Fruit fly (Drosophila melanogaster) whole organism, adult: ENCODE results near the gene Acsf2.

Source experiments
- CG11617 ChIP-seq: fragments of 200-800 bp; sonication (Bioruptor generic); optimal IDR thresholded peaks from 2 replicates; lab custom pipeline; 2017; ENCODE audit warnings: mild to moderate bottlenecking, missing biosample characterization, missing genetic modification reagents, missing genetic modification characterization
- CG12768 ChIP-seq: fragments of 200-800 bp; sonication (Bioruptor generic); optimal IDR thresholded peaks from 2 replicates; lab custom pipeline; 2017; ENCODE audit warnings: missing biosample characterization, missing genetic modification characterization, mild to moderate bottlenecking, moderate library complexity, missing genetic modification reagents
- CG14711 ChIP-seq: fragments of 200-800 bp; sonication (Bioruptor generic); optimal IDR thresholded peaks from 2 replicates; lab custom pipeline; 2018; ENCODE audit warnings: missing biosample characterization, mild to moderate bottlenecking, missing genetic modification characterization, moderate library complexity
- CG1620 ChIP-seq: fragments of 200-800 bp; sonication (Bioruptor generic); optimal IDR thresholded peaks from 2 replicates; lab custom pipeline; 2016; ENCODE audit warnings: missing biosample characterization, missing genetic modification characterization
- CG33017 ChIP-seq: fragments of 200-800 bp; sonication (Bioruptor generic); optimal IDR thresholded peaks from 2 replicates; lab custom pipeline; 2018; ENCODE audit warnings: missing biosample characterization, mild to moderate bottlenecking, missing genetic modification characterization, moderate library complexity
- CG5204 ChIP-seq: fragments of 200-800 bp; sonication (Bioruptor generic); optimal IDR thresholded peaks from 2 replicates; lab custom pipeline; 2016; ENCODE audit warnings: missing biosample characterization, missing genetic modification characterization
- CG7045 ChIP-seq: fragments of 200-800 bp; sonication (Bioruptor generic); optimal IDR thresholded peaks from 2 replicates; lab custom pipeline; 2017; ENCODE audit warnings: missing biosample characterization, mild to moderate bottlenecking, missing genetic modification characterization
- CG7101 ChIP-seq: fragments of 200-800 bp; sonication (Bioruptor generic); optimal IDR thresholded peaks from 2 replicates; lab custom pipeline; 2018; ENCODE audit warnings: missing biosample characterization, mild to moderate bottlenecking, missing genetic modification characterization, moderate library complexity
- Clk ChIP-seq: fragments of 200-800 bp; sonication (Bioruptor generic); optimal IDR thresholded peaks from 2 replicates; lab custom pipeline; 2017; ENCODE audit warnings: missing biosample characterization, missing genetic modification characterization
- Crg-1 ChIP-seq: fragments of 200-800 bp; sonication (Bioruptor generic); optimal IDR thresholded peaks from 2 replicates; lab custom pipeline; 2016; ENCODE audit warnings: missing biosample characterization, missing genetic modification characterization
- Hr96 ChIP-seq: fragments of 200-800 bp; sonication (Bioruptor generic); optimal IDR thresholded peaks from 2 replicates; lab custom pipeline; 2016; ENCODE audit warnings: missing biosample characterization, missing genetic modification characterization
- Mnt ChIP-seq: fragments of 200-800 bp; sonication (Bioruptor generic); optimal IDR thresholded peaks from 2 replicates; lab custom pipeline; 2016; ENCODE audit warnings: missing biosample characterization, mild to moderate bottlenecking, missing genetic modification characterization
- bab1 ChIP-seq: fragments of 200-800 bp; sonication (Bioruptor generic); optimal IDR thresholded peaks from 3 replicates; lab custom pipeline; 2019; ENCODE audit warnings: missing biosample characterization, mild to moderate bottlenecking, missing genetic modification characterization, moderate library complexity
- cic ChIP-seq: fragments of 200-800 bp; sonication (Bioruptor generic); optimal IDR thresholded peaks from 2 replicates; lab custom pipeline; 2017; ENCODE audit warnings: missing biosample characterization, mild to moderate bottlenecking, missing genetic modification characterization, moderate library complexity
- cnc ChIP-seq, 2 experiments: fragments of >200 bp; optimal IDR thresholded peaks; 2 replicates each; lab custom pipeline; 2017
- kay ChIP-seq: fragments of 200-800 bp; sonication (Bioruptor generic); peaks from one replicate; lab custom pipeline; 2016; ENCODE audit warnings: missing biosample characterization, missing genetic modification characterization, borderline replicate concordance
- ovo ChIP-seq: fragments of 200-800 bp; sonication (Bioruptor generic); optimal IDR thresholded peaks from 2 replicates; lab custom pipeline; 2016; ENCODE audit warnings: missing biosample characterization, missing genetic modification characterization
- pad ChIP-seq: fragments of 200-800 bp; sonication (Bioruptor generic); optimal IDR thresholded peaks from 3 replicates; lab custom pipeline; 2017; ENCODE audit warnings: missing biosample characterization, missing genetic modification characterization, mild to moderate bottlenecking, moderate library complexity, missing genetic modification reagents
- tj ChIP-seq: fragments of 200-800 bp; sonication (Bioruptor generic); optimal IDR thresholded peaks from 3 replicates; lab custom pipeline; 2017; ENCODE audit warnings: missing biosample characterization, mild to moderate bottlenecking, missing genetic modification characterization, moderate library complexity
- toe ChIP-seq: fragments of 200-800 bp; sonication (Bioruptor generic); optimal IDR thresholded peaks from 2 replicates; lab custom pipeline; 2016; ENCODE audit warnings: missing biosample characterization, missing genetic modification characterization

Gene Acsf2

DNA sequence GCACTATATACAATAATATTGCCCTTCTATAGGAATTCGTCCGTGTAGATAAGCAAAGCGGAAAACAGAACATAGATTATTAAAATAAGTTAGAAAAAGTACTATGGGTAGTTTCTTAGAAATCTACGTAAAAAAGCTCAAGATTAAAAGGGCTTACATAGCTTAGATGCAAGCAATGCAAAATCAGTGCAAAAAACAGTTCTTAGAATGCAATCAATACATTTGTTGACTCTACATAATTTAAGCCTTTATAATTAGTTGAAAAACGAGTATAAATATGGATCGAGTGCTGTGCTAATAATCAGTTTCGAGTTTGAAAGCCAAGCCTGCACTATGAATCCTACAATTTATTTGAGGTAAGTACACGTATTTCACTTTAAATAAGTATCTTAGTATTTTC is 12.5 kb downstream of the Acsf2 start, which contains the start of gene TotM:
TotM (plus strand) TSS at position 301 of the 400 bp plus-strand sequence.
- TF ChIP-seq CG7045 (no peak), CG33017 (tag; lab: Kevin White, UChicago) (no peak), cic (GFP tag; lab: Kevin White, UChicago) (no peak), Crg-1 (GFP tag; lab: Kevin White, UChicago) (no peak), Mnt (GFP tag; lab: Kevin White, UChicago) (no peak), bab1 (GFP tag; lab: Kevin White, UChicago) (no peak), CG12768 (GFP tag; lab: Kevin White, UChicago) (no peak), Hr96 (GFP tag; lab: Kevin White, UChicago) (no peak), CG1620 (GFP tag; lab: Kevin White, UChicago) (no peak), tj (GFP tag; lab: Kevin White, UChicago) (no peak), kay (GFP tag; lab: Kevin White, UChicago) (no peak)

DNA sequence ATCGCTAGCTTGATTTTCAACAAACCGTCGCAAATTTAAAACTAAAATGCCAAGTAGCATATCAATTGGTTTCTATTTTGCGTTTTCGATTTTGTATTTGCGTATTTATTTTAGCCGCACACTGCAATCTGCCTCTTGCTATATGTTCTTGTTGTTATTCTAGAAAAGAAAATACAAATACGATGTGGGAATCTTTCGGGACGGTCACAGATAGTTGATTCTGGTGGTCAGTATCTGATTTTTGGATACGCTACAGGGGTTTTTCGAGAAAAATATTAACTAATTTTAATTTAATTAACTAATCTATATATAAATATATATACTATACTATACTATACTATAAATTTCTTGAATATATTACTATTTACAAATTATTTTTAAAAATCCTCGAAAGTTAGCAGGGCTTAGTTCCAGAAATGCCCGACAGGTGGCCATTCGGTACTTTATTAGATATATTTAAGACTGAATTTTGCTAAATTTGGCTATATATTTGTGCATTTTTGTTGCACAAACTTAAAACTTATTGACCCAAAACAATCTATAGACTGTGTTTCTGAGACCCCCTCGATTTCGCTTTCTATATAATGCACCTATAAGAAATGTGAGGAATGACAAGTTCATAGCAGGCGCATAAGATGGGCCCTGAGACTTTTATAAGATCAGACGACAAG is 13.1 kb downstream of the Acsf2 start, which contains the start of gene CG14022:
CG14022 (minus strand) TSS at position 51 of the 671 bp plus-strand sequence.
- TF ChIP-seq CG12768 (GFP tag; lab: Kevin White, UChicago), result no peak
- TF ChIP-seq tj (GFP tag; lab: Kevin White, UChicago), result no peak
- no peak for TF ChIP-seq kay (GFP tag; lab: Kevin White, UChicago)
- no peak for TF ChIP-seq bab1 (GFP tag; lab: Kevin White, UChicago)
- no peak for TF ChIP-seq toe

DNA sequence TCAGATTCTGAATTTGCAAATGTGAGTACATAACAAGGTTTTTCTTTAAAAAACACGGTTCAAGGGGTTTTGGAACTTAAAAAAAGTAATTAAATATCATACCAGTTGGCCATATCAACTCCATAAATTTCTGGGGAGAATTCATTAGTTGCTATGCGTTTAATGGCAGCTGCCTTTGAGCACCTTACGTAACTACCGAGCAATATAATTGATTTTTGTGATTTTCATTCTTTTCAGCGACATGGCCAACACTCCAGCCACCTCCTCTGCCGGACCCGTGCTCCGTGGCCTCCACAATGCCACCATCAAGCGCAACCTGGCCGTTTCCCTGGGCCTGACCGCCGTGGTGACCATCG is 14.8 kb downstream of the Acsf2 start:
- TF ChIP-seq cic (GFP tag; lab: Kevin White, UChicago), result no peak
- TF ChIP-seq Crg-1 (GFP tag; lab: Kevin White, UChicago), result no peak
- TF ChIP-seq kay (GFP tag; lab: Kevin White, UChicago), result no peak
- no peak for TF ChIP-seq bab1 (GFP tag; lab: Kevin White, UChicago)
- no peak for TF ChIP-seq CG7045
- TF ChIP-seq Mnt (GFP tag; lab: Kevin White, UChicago), result no peak
- no peak for TF ChIP-seq CG1620 (GFP tag; lab: Kevin White, UChicago)
- TF ChIP-seq CG14711 (tag; lab: Kevin White, UChicago), result no peak
- TF ChIP-seq CG11617 (GFP tag; lab: Kevin White, UChicago), result no peak
- TF ChIP-seq tj (GFP tag; lab: Kevin White, UChicago), result no peak
- TF ChIP-seq CG33017 (tag; lab: Kevin White, UChicago), result no peak
- TF ChIP-seq toe, result no peak
- no peak for TF ChIP-seq pad (GFP tag; lab: Kevin White, UChicago)
- TF ChIP-seq CG7101 (tag; lab: Kevin White, UChicago), result no peak
- no peak for TF ChIP-seq CG5204 (GFP tag; lab: Kevin White, UChicago)
- no peak for TF ChIP-seq ovo (GFP tag; lab: Kevin White, UChicago)

DNA sequence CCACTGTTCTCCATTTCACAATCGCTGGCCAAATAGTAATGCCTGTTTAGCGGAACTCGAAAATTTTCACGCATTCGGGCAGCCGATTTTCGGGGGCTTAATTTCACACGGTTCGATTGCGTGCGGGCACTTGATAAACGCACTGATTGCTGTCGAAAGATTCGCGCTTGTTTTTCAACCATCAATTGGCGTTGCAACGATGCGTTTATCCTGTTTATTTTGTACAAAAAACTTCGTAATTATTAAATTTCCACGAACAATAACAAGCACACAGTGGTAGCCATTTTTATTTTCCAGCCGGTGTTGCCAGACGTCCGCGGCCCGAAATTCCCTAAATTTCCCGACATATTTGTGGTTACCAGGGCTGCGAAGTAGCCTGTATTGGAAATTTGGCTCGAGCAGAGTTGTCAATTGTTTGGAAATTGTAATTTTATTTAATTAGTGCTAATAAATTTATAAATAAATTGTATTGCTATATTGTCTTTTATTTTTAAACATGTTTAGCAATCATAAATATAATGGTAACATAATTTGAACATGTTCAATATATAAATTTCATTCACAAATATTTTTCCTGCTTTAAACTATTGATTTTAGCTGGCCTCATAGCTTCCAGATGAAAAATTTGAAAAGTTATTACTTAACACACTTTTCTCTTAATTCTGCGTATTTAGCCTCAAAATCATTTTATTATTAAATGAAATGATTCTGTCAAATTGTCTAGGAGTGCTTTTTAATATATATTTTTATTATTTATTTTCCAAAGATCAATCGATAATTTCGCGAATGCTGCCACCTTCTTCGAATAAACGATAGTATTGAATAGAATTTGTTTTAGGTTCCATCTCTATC is 15.4 kb downstream of the Acsf2 start, which contains the start of the genes Ncoa6 and cype:
Ncoa6 (minus strand) TSS at position 270 of the 852 bp plus-strand sequence.
cype (plus strand) TSS at position 814 of the 852 bp plus-strand sequence.
- TF ChIP-seq bab1 (GFP tag; lab: Kevin White, UChicago) (peak; percentile 4), toe (peak; percentile 76), CG7045 (peak; percentile 56), cnc (optimal IDR thresholded peaks at IDR 0.05; lab: Kevin White, UChicago) (no peak), cic (GFP tag; lab: Kevin White, UChicago) (peak; percentile 14), Crg-1 (GFP tag; lab: Kevin White, UChicago) (no peak), Mnt (GFP tag; lab: Kevin White, UChicago) (peak; percentile 29), kay (GFP tag; lab: Kevin White, UChicago) (no peak), tj (GFP tag; lab: Kevin White, UChicago) (peak; percentile 37), Clk (GFP tag; lab: Kevin White, UChicago) (no peak), Hr96 (GFP tag; lab: Kevin White, UChicago) (peak; percentile 33), pad (GFP tag; lab: Kevin White, UChicago) (peak; percentile 25), CG7101 (tag; lab: Kevin White, UChicago) (peak; percentile 80), ovo (GFP tag; lab: Kevin White, UChicago) (peak; percentile 63), CG11617 (GFP tag; lab: Kevin White, UChicago) (peak; percentile 74), CG5204 (GFP tag; lab: Kevin White, UChicago) (no peak), CG12768 (GFP tag; lab: Kevin White, UChicago) (peak; percentile 1), CG14711 (tag; lab: Kevin White, UChicago) (peak; percentile 91), CG1620 (GFP tag; lab: Kevin White, UChicago) (peak; percentile 40), CG33017 (tag; lab: Kevin White, UChicago) (peak; percentile 56)
